Worm (Caenorhabditis elegans) whole organism, L1 larva: ENCODE results near the gene dnj-22.

ENCODE experiments used
- C16A3.4 ChIP-seq: fragments of 150-350 bp; optimal IDR thresholded peaks from 2 replicates; lab custom pipeline; 2014; ENCODE audit warnings: missing biosample characterization, missing genetic modification characterization
- F16B12.6 ChIP-seq: fragments of 150-350 bp; optimal IDR thresholded peaks from 2 replicates; lab custom pipeline; 2014; ENCODE audit warnings: missing biosample characterization, missing genetic modification characterization
- Y116A8C.19 ChIP-seq: sonication (generic microtip); optimal IDR thresholded peaks from 2 replicates; lab custom pipeline; 2016; ENCODE audit warnings: missing compliant biosample characterization, missing genetic modification characterization, borderline replicate concordance
- aha-1 ChIP-seq: fragments of 150-350 bp; optimal IDR thresholded peaks from 2 replicates; lab custom pipeline; 2014; ENCODE audit warnings: missing biosample characterization, missing genetic modification characterization
- blmp-1 ChIP-seq: fragments of 150-350 bp; optimal IDR thresholded peaks from 2 replicates; lab custom pipeline; 2014; ENCODE audit warnings: missing biosample characterization, missing genetic modification characterization
- ceh-63 ChIP-seq: fragments of 200-800 bp; sonication (Bioruptor generic); optimal IDR thresholded peaks from 2 replicates; lab custom pipeline; 2018; ENCODE audit warnings: mild to moderate bottlenecking, missing genetic modification characterization, missing compliant biosample characterization
- ceh-82 ChIP-seq, 3 experiments: fragments of 150-350 bp in 1 of 3; sonication (generic microtip) in 2 of 3; optimal IDR thresholded peaks; 2 replicates each; lab custom pipeline; 2014 to 2017; ENCODE audit warnings: missing biosample characterization in 3 of 3, missing genetic modification characterization in 3 of 3
- ceh-90 ChIP-seq: sonication (generic microtip); optimal IDR thresholded peaks from 2 replicates; lab custom pipeline; 2016; ENCODE audit warnings: missing genetic modification characterization, missing compliant biosample characterization
- dsc-1 ChIP-seq: sonication (generic microtip); optimal IDR thresholded peaks from 2 replicates; lab custom pipeline; 2016; ENCODE audit warnings: mild to moderate bottlenecking, missing genetic modification characterization, missing compliant biosample characterization
- efl-1 ChIP-seq, 4 experiments: fragments of 150-350 bp; optimal IDR thresholded peaks in 3 of 4; peaks in 1 of 4; 1 replicate in 1 of 4; 2 replicates in 3 of 4; lab custom pipeline; 2014; ENCODE audit warnings: missing biosample characterization in 2 of 4, missing genetic modification characterization in 2 of 4, missing genetic modification reagents in 2 of 4
- efl-3 ChIP-seq: fragments of 200-800 bp; sonication (Bioruptor generic); optimal IDR thresholded peaks from 2 replicates; lab custom pipeline; 2018; ENCODE audit warnings: mild to moderate bottlenecking, missing genetic modification characterization, missing compliant biosample characterization
- elt-3 ChIP-seq, 6 experiments: fragments of 150-350 bp in 1 of 6; sonication (generic microtip); optimal IDR thresholded peaks; 2 replicates each; lab custom pipeline; 2017 to 2018; ENCODE audit warnings: missing biosample characterization in 6 of 6, missing genetic modification characterization in 6 of 6, inconsistent platforms in 1 of 6
- ets-5 ChIP-seq: fragments of 200-800 bp; sonication (Bioruptor generic); IDR thresholded peaks from 2 replicates; pipeline ENCODE4 v1.3.6; 2022; ENCODE audit warnings: missing genetic modification characterization, missing compliant biosample characterization
- fkh-4 ChIP-seq: sonication (generic microtip); optimal IDR thresholded peaks from 2 replicates; lab custom pipeline; 2016; ENCODE audit warnings: missing compliant biosample characterization, missing genetic modification characterization, borderline replicate concordance
- fkh-8 ChIP-seq: sonication (generic microtip); optimal IDR thresholded peaks from 2 replicates; lab custom pipeline; 2016; ENCODE audit warnings: mild to moderate bottlenecking, missing genetic modification characterization, missing compliant biosample characterization
- fos-1 ChIP-seq: fragments of 150-350 bp; optimal IDR thresholded peaks from 2 replicates; lab custom pipeline; 2014; ENCODE audit warnings: missing biosample characterization, missing genetic modification characterization
- grh-1 ChIP-seq: fragments of 200-800 bp; sonication (Bioruptor generic); IDR thresholded peaks from 2 replicates; pipeline ENCODE4 v1.3.6; 2022; ENCODE audit warnings: missing genetic modification reagents, missing genetic modification characterization, missing compliant biosample characterization
- hlh-17 ChIP-seq: fragments of 200-800 bp; sonication (Bioruptor generic); optimal IDR thresholded peaks from 2 replicates; lab custom pipeline; 2018; ENCODE audit warnings: missing genetic modification characterization, mild to moderate bottlenecking, missing compliant biosample characterization, moderate library complexity, borderline replicate concordance
- isw-1 ChIP-seq: fragments of 200-800 bp; sonication (Bioruptor generic); IDR thresholded peaks from 2 replicates; pipeline ENCODE4 v1.3.6; 2022; ENCODE audit warnings: missing genetic modification characterization, missing compliant biosample characterization
- jun-1 ChIP-seq: fragments of 150-350 bp; optimal IDR thresholded peaks from 2 replicates; lab custom pipeline; 2014; ENCODE audit warnings: missing biosample characterization, missing genetic modification reagents, missing genetic modification characterization
- lin-13 ChIP-seq: fragments of 150-350 bp; optimal IDR thresholded peaks from 2 replicates; lab custom pipeline; 2014; ENCODE audit warnings: missing biosample characterization, missing genetic modification reagents, missing genetic modification characterization
- lin-15B ChIP-seq: fragments of 150-350 bp; sonication (generic microtip); optimal IDR thresholded peaks from 3 replicates; lab custom pipeline; 2014; ENCODE audit warnings: missing biosample characterization, missing genetic modification characterization
- lin-35 ChIP-seq, 2 experiments: fragments of 150-350 bp; optimal IDR thresholded peaks; 2 replicates each; lab custom pipeline; 2014; ENCODE audit warnings: missing biosample characterization in 2 of 2, missing genetic modification characterization in 2 of 2, missing genetic modification reagents in 2 of 2
- lir-3 ChIP-seq: sonication (generic microtip); optimal IDR thresholded peaks from 2 replicates; lab custom pipeline; 2016; ENCODE audit warnings: mild to moderate bottlenecking, missing genetic modification characterization, moderate library complexity, missing compliant biosample characterization; ENCODE audit not compliant: poor library complexity
- mab-9 ChIP-seq: fragments of 200-800 bp; sonication (Bioruptor generic); IDR thresholded peaks from 2 replicates; pipeline ENCODE4 v1.3.6; 2022; ENCODE audit warnings: missing genetic modification reagents, missing genetic modification characterization, missing compliant biosample characterization
- mdl-1 ChIP-seq, 2 experiments: fragments of 150-350 bp; optimal IDR thresholded peaks; 2 replicates each; lab custom pipeline; 2014 to 2017; ENCODE audit warnings: missing biosample characterization in 2 of 2, missing genetic modification characterization in 2 of 2, inconsistent platforms in 1 of 2
- mef-2 ChIP-seq: fragments of 150-350 bp; optimal IDR thresholded peaks from 2 replicates; lab custom pipeline; 2014; ENCODE audit warnings: missing biosample characterization, missing genetic modification characterization
- mep-1 ChIP-seq: fragments of 150-350 bp; optimal IDR thresholded peaks from 2 replicates; lab custom pipeline; 2014; ENCODE audit warnings: missing biosample characterization, missing genetic modification characterization
- nhr-11 ChIP-seq: fragments of 150-350 bp; optimal IDR thresholded peaks from 2 replicates; lab custom pipeline; 2014; ENCODE audit warnings: missing biosample characterization, missing genetic modification characterization
- nhr-19 ChIP-seq: fragments of 200-800 bp; sonication (Bioruptor generic); conservative IDR thresholded peaks from 2 replicates; pipeline ENCODE4 v1.3.6; 2022; ENCODE audit warnings: missing genetic modification characterization, missing compliant biosample characterization
- nhr-20 ChIP-seq: sonication (generic microtip); optimal IDR thresholded peaks from 2 replicates; lab custom pipeline; 2016; ENCODE audit warnings: mild to moderate bottlenecking, missing genetic modification characterization, missing compliant biosample characterization
- nhr-47 ChIP-seq: sonication (generic microtip); optimal IDR thresholded peaks from 2 replicates; lab custom pipeline; 2016; ENCODE audit warnings: mild to moderate bottlenecking, missing genetic modification characterization, moderate library complexity, missing compliant biosample characterization
- nhr-85 ChIP-seq: sonication (generic microtip); peaks from one replicate; lab custom pipeline; 2016; ENCODE audit warnings: missing genetic modification characterization, inconsistent platforms, missing compliant biosample characterization
- nhr-90 ChIP-seq: sonication (generic microtip); optimal IDR thresholded peaks from 2 replicates; lab custom pipeline; 2016; ENCODE audit warnings: mild to moderate bottlenecking, missing genetic modification characterization, missing compliant biosample characterization; ENCODE audit not compliant: poor library complexity
- pqm-1 ChIP-seq: sonication (generic microtip); optimal IDR thresholded peaks from 3 replicates; lab custom pipeline; 2017; ENCODE audit warnings: missing biosample characterization, missing genetic modification characterization
- skn-1 ChIP-seq: fragments of 150-350 bp; optimal IDR thresholded peaks from 2 replicates; lab custom pipeline; 2014; ENCODE audit warnings: missing biosample characterization, missing genetic modification characterization
- snpc-4 ChIP-seq: fragments of 150-350 bp; optimal IDR thresholded peaks from 2 replicates; lab custom pipeline; 2014; ENCODE audit warnings: missing biosample characterization, missing genetic modification characterization
- snu-23 ChIP-seq: sonication (generic microtip); optimal IDR thresholded peaks from 2 replicates; lab custom pipeline; 2016; ENCODE audit warnings: missing genetic modification characterization, missing compliant biosample characterization
- sptf-1 ChIP-seq: fragments of 150-350 bp; optimal IDR thresholded peaks from 2 replicates; lab custom pipeline; 2014; ENCODE audit warnings: missing biosample characterization, missing genetic modification characterization
- sup-37 ChIP-seq: fragments of 200-800 bp; sonication (Bioruptor generic); optimal IDR thresholded peaks from 2 replicates; lab custom pipeline; 2018; ENCODE audit warnings: mild to moderate bottlenecking, missing genetic modification characterization, missing compliant biosample characterization
- swsn-7 ChIP-seq: sonication (generic microtip); optimal IDR thresholded peaks from 2 replicates; lab custom pipeline; 2016; ENCODE audit warnings: missing genetic modification characterization, missing compliant biosample characterization
- unc-62 ChIP-seq: fragments of 150-350 bp; optimal IDR thresholded peaks from 2 replicates; lab custom pipeline; 2014; ENCODE audit warnings: missing biosample characterization, missing genetic modification reagents, missing genetic modification characterization
- vab-15 ChIP-seq: sonication (generic microtip); optimal IDR thresholded peaks from 2 replicates; lab custom pipeline; 2017; ENCODE audit warnings: missing genotype, mild to moderate bottlenecking, missing genetic modification characterization, missing compliant biosample characterization
- xbp-1 ChIP-seq: sonication (generic microtip); optimal IDR thresholded peaks from 2 replicates; lab custom pipeline; 2016; ENCODE audit warnings: missing genetic modification characterization, missing compliant biosample characterization
- zag-1 ChIP-seq: fragments of 150-350 bp; optimal IDR thresholded peaks from 2 replicates; lab custom pipeline; 2014; ENCODE audit warnings: missing biosample characterization, missing genetic modification characterization
- zip-4 ChIP-seq: fragments of 200-800 bp; sonication (Bioruptor generic); optimal IDR thresholded peaks from 2 replicates; lab custom pipeline; 2018; ENCODE audit warnings: mild to moderate bottlenecking, missing genetic modification characterization, moderate library complexity, missing compliant biosample characterization
- ztf-4 ChIP-seq: fragments of 150-350 bp; optimal IDR thresholded peaks from 2 replicates; lab custom pipeline; 2014; ENCODE audit warnings: missing biosample characterization, missing genetic modification characterization

The dnj-22 gene

DNA sequence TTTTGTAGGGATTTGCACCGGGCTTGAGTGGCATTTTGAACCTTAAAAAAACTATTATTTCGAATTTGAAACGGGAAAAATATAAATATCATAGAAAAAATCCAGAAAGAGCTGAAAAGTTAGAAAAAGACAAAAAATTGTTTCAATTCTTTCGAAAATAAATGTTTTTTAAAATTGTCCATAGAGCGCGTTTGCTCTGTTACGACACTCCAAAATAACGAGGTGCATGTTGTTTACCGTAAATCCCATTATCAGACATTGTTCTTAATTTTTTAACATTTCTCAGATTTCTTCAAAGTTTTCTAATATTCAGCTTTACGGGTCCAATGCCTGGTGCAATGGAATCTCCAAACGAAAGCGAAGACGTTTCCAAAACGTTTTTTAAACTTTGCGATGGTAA is at the start of gene dnj-22, which contains the start of gene natc-1 (continued):
- TF ChIP-seq lin-15B (tag; lab: Kevin White, UChicago) = peak; percentile 87
- TF ChIP-seq skn-1 (tag; lab: Kevin White, UChicago) = peak; percentile 73
- peak; percentile 74 for TF ChIP-seq dsc-1
- TF ChIP-seq vab-15 (tag; lab: Kevin White, UChicago) = peak; percentile 39
- TF ChIP-seq aha-1 (tag; lab: Kevin White, UChicago) = no peak
- TF ChIP-seq blmp-1 = peak; percentile 81
- TF ChIP-seq zag-1 (tag; lab: Kevin White, UChicago) = no peak
- peak; percentile 36; the same call in 1 of the 2 replicates for TF ChIP-seq mab-9 (GFP tag; lab: Robert Waterston, UW)
- peak; percentile 82 to 83 for TF ChIP-seq efl-1 (optimal IDR thresholded peaks at IDR 0.05; lab: Kevin White, UChicago)
- TF ChIP-seq efl-1 (GFP tag; optimal IDR thresholded peaks at IDR 0.05 in 1 of 2; lab: Kevin White, UChicago) = peak; percentile 77 to 97
- peak; percentile 24 for TF ChIP-seq F16B12.6 (tag; lab: Kevin White, UChicago)
- TF ChIP-seq nhr-47 (tag; lab: Kevin White, UChicago) = peak; percentile 88
- peak; percentile 77 for TF ChIP-seq fos-1 (tag; lab: Kevin White, UChicago)
- peak; percentile 88 for TF ChIP-seq nhr-20 (tag; lab: Kevin White, UChicago)
- TF ChIP-seq jun-1 = peak; percentile 56
- TF ChIP-seq lin-13 (GFP tag; lab: Kevin White, UChicago) = peak; percentile 65
- TF ChIP-seq Y116A8C.19 (tag; lab: Kevin White, UChicago) = no peak
- TF ChIP-seq swsn-7 (tag; lab: Kevin White, UChicago) = peak; percentile 85
- peak; percentile 64 for TF ChIP-seq fkh-8 (tag; lab: Kevin White, UChicago)
- TF ChIP-seq nhr-11 (tag; lab: Kevin White, UChicago) = peak; percentile 46
- peak in 1 of 2 experiments; percentile 50 for TF ChIP-seq mdl-1 (tag; optimal IDR thresholded peaks at IDR 0.05; lab: Kevin White, UChicago)
- peak in 2 of 6 experiments; percentile 82 to 88 for TF ChIP-seq elt-3 (tag; optimal IDR thresholded peaks at IDR 0.05; lab: Kevin White, UChicago)
- peak; percentile 81 for TF ChIP-seq xbp-1 (tag; lab: Kevin White, UChicago)
- TF ChIP-seq sptf-1 = no peak
- no peak for TF ChIP-seq ceh-63 (GFP tag; lab: Kevin White, UChicago)
- TF ChIP-seq ztf-4 (tag; lab: Kevin White, UChicago) = peak; percentile 63
- no peak for TF ChIP-seq fkh-4
- no peak for TF ChIP-seq pqm-1 (tag; lab: Kevin White, UChicago)
- no peak for TF ChIP-seq mef-2
- peak; percentile 93 for TF ChIP-seq mep-1 (tag; lab: Kevin White, UChicago)
- no peak for TF ChIP-seq ceh-90
- TF ChIP-seq ets-5 (GFP tag; lab: Robert Waterston, UW) = no peak
- peak; percentile 11 for TF ChIP-seq sup-37 (GFP tag; lab: Kevin White, UChicago)

DNA sequence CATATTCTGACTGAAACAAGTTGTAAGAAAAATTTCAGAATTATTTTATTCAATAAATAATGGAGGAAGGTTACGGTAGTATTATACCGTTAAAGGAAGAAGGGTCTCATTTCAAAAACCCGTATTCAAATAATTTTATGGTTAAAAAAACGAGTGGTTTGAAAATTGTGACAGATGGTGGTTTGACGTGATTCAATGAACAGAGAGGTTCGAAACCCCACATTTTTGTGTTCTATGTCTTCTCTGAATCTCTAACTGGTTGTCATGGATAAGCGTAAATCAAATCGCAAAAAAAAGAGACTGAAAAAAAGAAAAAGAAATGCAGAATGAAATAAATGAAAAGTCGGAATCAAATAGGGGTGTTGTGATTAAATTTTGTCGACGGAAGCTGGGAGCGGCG is 45.4 kb upstream of the dnj-22 start, which contains the start of gene ZK994.6:
Gene ZK994.6, minus strand, starts transcription at position 101 of the 400 bp plus-strand sequence.
- TF ChIP-seq zip-4 (GFP tag; lab: Kevin White, UChicago) (no peak), fkh-8 (tag; lab: Kevin White, UChicago) (peak; percentile 41), ceh-82 (tag; optimal IDR thresholded peaks at IDR 0.05; lab: Kevin White, UChicago) (no peak), efl-1 (optimal IDR thresholded peaks at IDR 0.05; lab: Kevin White, UChicago) (no peak), efl-1 (GFP tag; optimal IDR thresholded peaks at IDR 0.05 in 1 of 2; lab: Kevin White, UChicago) (peak in 1 of 2 experiments; percentile 5), F16B12.6 (tag; lab: Kevin White, UChicago) (no peak)

DNA sequence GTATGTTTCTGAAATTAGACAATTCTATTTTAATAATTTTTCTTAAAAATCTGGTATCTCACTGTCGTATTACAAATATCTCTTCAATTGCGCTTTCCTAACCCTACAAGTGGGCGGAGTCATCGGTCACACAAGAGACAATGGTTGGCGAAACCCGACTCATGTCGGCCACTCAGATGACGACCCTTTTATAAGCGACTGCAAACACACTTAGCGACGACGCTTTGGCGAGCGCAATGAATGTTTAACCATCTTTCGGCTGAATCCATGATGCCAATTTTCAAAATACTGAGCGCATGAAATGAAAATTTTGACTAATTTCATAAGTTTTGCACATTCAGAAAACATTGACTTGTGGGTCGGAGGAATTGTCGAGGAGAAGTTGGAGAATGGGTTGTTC is 38.4 kb upstream of the dnj-22 start:
- TF ChIP-seq swsn-7 (tag; lab: Kevin White, UChicago) (peak; percentile 94), unc-62 (peak; percentile 67), mef-2 (peak; percentile 79), efl-3 (GFP tag; lab: Kevin White, UChicago) (peak; percentile 99), grh-1 (peak; percentile 89), Y116A8C.19 (tag; lab: Kevin White, UChicago) (peak; percentile 35), hlh-17 (peak; percentile 69), snpc-4 (tag; lab: Kevin White, UChicago) (peak; percentile 100), isw-1 (GFP tag; lab: Robert Waterston, UW) (peak; percentile 70), ceh-63 (GFP tag; lab: Kevin White, UChicago) (peak; percentile 2), lin-35 (GFP tag; optimal IDR thresholded peaks at IDR 0.05; lab: Kevin White, UChicago) (peak; percentile 70 to 83), snu-23 (GFP tag; lab: Kevin White, UChicago) (peak; percentile 96), lir-3 (peak; percentile 87), blmp-1 (peak; percentile 33), mep-1 (tag; lab: Kevin White, UChicago) (peak; percentile 93), nhr-19 (GFP tag; lab: Robert Waterston, UW) (peak; percentile 95), C16A3.4 (tag; lab: Kevin White, UChicago) (peak; percentile 89), nhr-90 (tag; lab: Kevin White, UChicago) (peak; percentile 97), ztf-4 (tag; lab: Kevin White, UChicago) (peak; percentile 92), nhr-85 (tag; lab: Kevin White, UChicago) (peak; percentile 95), ets-5 (GFP tag; lab: Robert Waterston, UW) (0 out of 2 replicates have a peak, but pooled peaks have one; percentile 20), sup-37 (GFP tag; lab: Kevin White, UChicago) (peak; percentile 89)
